Fruit fly (Drosophila melanogaster): ENCODE results near the gene CG32069.

CG32069 gene

dm6 chr3L:11089805-11090440 lies 27.5 kb upstream of the CG32069 start (continued):
- TF ChIP-seq p53 (GFP tag; optimal IDR thresholded peaks at IDR 0.05) (peak; percentile 39), disco-r (GFP tag; optimal IDR thresholded peaks at IDR 0.05) (peak; percentile 73), Hr39 (optimal IDR thresholded peaks at IDR 0.05) (no peak), Pdp1 (GFP tag; optimal IDR thresholded peaks at IDR 0.05) (peak; percentile 73 to 84), CG7987 (GFP tag; optimal IDR thresholded peaks at IDR 0.05) (peak; percentile 81), CG6254 (GFP tag; optimal IDR thresholded peaks at IDR 0.05) (peak; percentile 85), klu (GFP tag; IDR thresholded peaks at IDR 0.05) (peak; percentile 73; the same call in 1 of the 2 replicates), sens (GFP tag) (peak; percentile 99), hbn (GFP tag; IDR thresholded peaks at IDR 0.05; ENCODE audit: partially characterized antibody) (no peak), CG6683 (GFP tag; optimal IDR thresholded peaks at IDR 0.05) (peak; percentile 82), so (GFP tag; IDR thresholded peaks at IDR 0.05) (peak; percentile 91), CG17568 (GFP tag; optimal IDR thresholded peaks at IDR 0.05) (peak; percentile 77), CG7372 (GFP tag; IDR thresholded peaks at IDR 0.05) (peak; percentile 72; the same call in 1 of the 2 replicates), Jarid2 (GFP tag; optimal IDR thresholded peaks at IDR 0.05) (peak; percentile 75), CG3995 (GFP tag; optimal IDR thresholded peaks at IDR 0.05) (no peak), CG14860 (GFP tag; IDR thresholded peaks at IDR 0.05; ENCODE audit: partially characterized antibody) (peak; percentile 47; the same call in 1 of the 3 replicates), zfh1 (GFP tag; IDR thresholded peaks at IDR 0.05) (peak; percentile 88), ci (GFP tag; IDR thresholded peaks at IDR 0.05) (peak; percentile 88), stc (GFP tag; IDR thresholded peaks at IDR 0.05) (peak; percentile 69), sima (GFP tag; optimal IDR thresholded peaks at IDR 0.05) (no peak), dimm (GFP tag; IDR thresholded peaks at IDR 0.05) (peak; percentile 4; the same call in 1 of the 2 replicates), CoRest (tag; optimal IDR thresholded peaks at IDR 0.05) (peak; percentile 95), CG12744 (GFP tag; optimal IDR thresholded peaks at IDR 0.05) (peak; percentile 64), CG8388 (GFP tag; optimal IDR thresholded peaks at IDR 0.05) (peak; percentile 90), Aef1 (GFP tag; IDR thresholded peaks at IDR 0.05) (peak; percentile 59), HLH54F (GFP tag; optimal IDR thresholded peaks at IDR 0.05) (peak; percentile 57), CG13624 (GFP tag; optimal IDR thresholded peaks at IDR 0.05) (peak; percentile 26), insv (GFP tag; optimal IDR thresholded peaks at IDR 0.05) (peak in 1 of 2 experiments; percentile 62), CG6272 (GFP tag; IDR thresholded peaks at IDR 0.05) (peak; percentile 51), psq (GFP tag; optimal IDR thresholded peaks at IDR 0.05) (peak; percentile 75), pan (optimal IDR thresholded peaks at IDR 0.05) (no peak), pan (GFP tag; optimal IDR thresholded peaks at IDR 0.05 in 1 of 2, IDR thresholded peaks at IDR 0.05 in 1 of 2) (peak in 1 of 2 experiments; percentile 84), CG12104 (GFP tag; optimal IDR thresholded peaks at IDR 0.05) (peak; percentile 87), CG31388 (GFP tag; optimal IDR thresholded peaks at IDR 0.05) (peak; percentile 81), chm (GFP tag; IDR thresholded peaks at IDR 0.05) (peak; percentile 94; the same call in 1 of the 2 replicates), CG15601 (tag; optimal IDR thresholded peaks at IDR 0.05) (peak; percentile 88), CG10366 (GFP tag; IDR thresholded peaks at IDR 0.05) (peak; percentile 68; the same call in 1 of the 2 replicates), Ets97D (GFP tag; optimal IDR thresholded peaks at IDR 0.05) (peak; percentile 67), wor (GFP tag; IDR thresholded peaks at IDR 0.05) (peak; percentile 86), gsb (GFP tag; IDR thresholded peaks at IDR 0.05) (peak; percentile 62), Side (GFP tag; optimal IDR thresholded peaks at IDR 0.05) (peak; percentile 77), Dfd (GFP tag; optimal IDR thresholded peaks at IDR 0.05) (no peak), E2f1 (GFP tag; IDR thresholded peaks at IDR 0.05) (peak; percentile 84), CrebB (tag; optimal IDR thresholded peaks at IDR 0.05) (peak; percentile 26), Blimp-1 (GFP tag; optimal IDR thresholded peaks at IDR 0.05) (peak; percentile 78), Doc3 (GFP tag; IDR thresholded peaks at IDR 0.05; ENCODE audit: partially characterized antibody) (no peak), E2f2 (GFP tag; IDR thresholded peaks at IDR 0.05) (peak; percentile 72), Myb (GFP tag; optimal IDR thresholded peaks at IDR 0.05) (peak; percentile 57), B-H1 (GFP tag; IDR thresholded peaks at IDR 0.05) (peak; percentile 50), CG17361 (GFP tag; IDR thresholded peaks at IDR 0.05) (peak; percentile 98), ham (GFP tag; IDR thresholded peaks at IDR 0.05) (no peak)
